Worm (Caenorhabditis elegans): ENCODE measurements around the gene pho-7.

Gene pho-7

ce11 chrX:10896498-10896897, 44.7 kb downstream of the pho-7 start, which contains the start of gene haly-1:
haly-1 (minus strand) TSS chrX:10896598.
- no peak for TF ChIP-seq ces-1 (GFP tag; optimal IDR thresholded peaks at IDR 0.05)
- no peak for TF ChIP-seq egl-43 (GFP tag; IDR thresholded peaks at IDR 0.05)
- TF ChIP-seq Y48G9A.11 (GFP tag; IDR thresholded peaks at IDR 0.05) = no peak
- no peak for TF ChIP-seq ceh-32 (tag; optimal IDR thresholded peaks at IDR 0.05; ENCODE audit: poor library complexity)
- TF ChIP-seq zip-2 (tag; optimal IDR thresholded peaks at IDR 0.05) = no peak
- TF ChIP-seq nhr-111 (GFP tag; optimal IDR thresholded peaks at IDR 0.05) = no peak
- no peak for TF ChIP-seq D1046.2 (GFP tag; IDR thresholded peaks at IDR 0.05)
- no peak for TF ChIP-seq attf-4 (tag; optimal IDR thresholded peaks at IDR 0.05)
- TF ChIP-seq egl-27 (tag; optimal IDR thresholded peaks at IDR 0.05) = no peak

- TF ChIP-seq php-3 (GFP tag; IDR thresholded peaks at IDR 0.05) (no peak), nhr-11 (tag; optimal IDR thresholded peaks at IDR 0.05) (no peak), nhr-48 (tag; optimal IDR thresholded peaks at IDR 0.05) (no peak), lir-3 (tag; optimal IDR thresholded peaks at IDR 0.05) (no peak), unc-130 (GFP tag; optimal IDR thresholded peaks at IDR 0.05) (no peak), F49E8.2 (tag; optimal IDR thresholded peaks at IDR 0.05; ENCODE audit: borderline replicate concordance) (no peak), fos-1 (tag; optimal IDR thresholded peaks at IDR 0.05) (no peak), mdl-1 (tag; optimal IDR thresholded peaks at IDR 0.05) (no peak), madf-9 (GFP tag; conservative IDR thresholded peaks at IDR 0.05) (no peak), jun-1 (tag; optimal IDR thresholded peaks at IDR 0.05) (no peak), daf-16 (GFP tag; optimal IDR thresholded peaks at IDR 0.05) (no peak), daf-16 (tag; optimal IDR thresholded peaks at IDR 0.05) (no peak), lsy-2 (tag; optimal IDR thresholded peaks at IDR 0.05) (no peak), D1046.2 (GFP tag; IDR thresholded peaks at IDR 0.05) (no peak)
Measured at ce11 chrX:10891890-10892289, 49.3 kb downstream of the pho-7 start, which contains the start of gene F47B10.3. F47B10.3 (plus strand) TSS chrX:10892190.

- TF ChIP-seq pha-4 (GFP tag; IDR thresholded peaks at IDR 0.05) (no peak), pha-4 (tag; optimal IDR thresholded peaks at IDR 0.05) (no peak)
Measured at ce11 chrX:10890965-10891364, 50.2 kb downstream of the pho-7 start, which contains the start of gene F47B10.4. F47B10.4 (plus strand) TSS chrX:10891265.

ce11 chrX:10890456-10890855, 50.7 kb downstream of the pho-7 start, which contains the start of gene F47B10.5:
F47B10.5 (minus strand) TSS chrX:10890556.
- TF ChIP-seq unc-62 (GFP tag; optimal IDR thresholded peaks at IDR 0.05 in 1 of 2) (no peak), unc-62 (tag; optimal IDR thresholded peaks at IDR 0.05) (no peak), F37D6.2 (tag; optimal IDR thresholded peaks at IDR 0.05) (no peak), lin-15B (tag; optimal IDR thresholded peaks at IDR 0.05) (no peak), F26F4.8 (GFP tag; conservative IDR thresholded peaks at IDR 0.05) (no peak), nhr-48 (tag; optimal IDR thresholded peaks at IDR 0.05) (no peak), aly-2 (tag; optimal IDR thresholded peaks at IDR 0.05) (no peak), rbr-2 (tag; optimal IDR thresholded peaks at IDR 0.05) (no peak), aha-1 (tag) (peak; percentile 35)

ce11 chrX:10888201-10888600, 53.0 kb downstream of the pho-7 start, which contains the start of gene F47B10.6:
F47B10.6 (plus strand) TSS chrX:10888501.
- TF ChIP-seq lin-15B (tag; optimal IDR thresholded peaks at IDR 0.05) (no peak), egl-43 (GFP tag; IDR thresholded peaks at IDR 0.05) (no peak), F49E8.2 (tag; optimal IDR thresholded peaks at IDR 0.05; ENCODE audit: borderline replicate concordance) (no peak), mxl-3 (GFP tag; optimal IDR thresholded peaks at IDR 0.05) (no peak), nhr-25 (tag; optimal IDR thresholded peaks at IDR 0.05; ENCODE audit: borderline replicate concordance, insufficient read depth) (no peak), nhr-111 (GFP tag; optimal IDR thresholded peaks at IDR 0.05) (no peak), spr-3 (GFP tag; optimal IDR thresholded peaks at IDR 0.05) (no peak), R02D3.7 (tag; optimal IDR thresholded peaks at IDR 0.05) (no peak)

Data from whole organism, L4 larva.